Fruit fly (Drosophila melanogaster) whole organism, embryonic: ENCODE results near the gene Zir.

Experiments used
- B-H1 ChIP-seq: fragments of 200-800 bp; sonication (Bioruptor generic); IDR thresholded peaks from 3 replicates; pipeline ENCODE4 v1.3.6; 2022; ENCODE audit warnings: missing biosample characterization, missing genetic modification characterization
- Blimp-1 ChIP-seq: fragments of 200-800 bp; sonication (Bioruptor generic); optimal IDR thresholded peaks from 3 replicates; lab custom pipeline; 2018; ENCODE audit warnings: missing biosample characterization, missing genetic modification characterization, mild to moderate bottlenecking, moderate library complexity, missing genetic modification reagents
- BtbVII ChIP-seq: fragments of 200-800 bp; sonication (Bioruptor generic); optimal IDR thresholded peaks from 3 replicates; lab custom pipeline; 2017; ENCODE audit warnings: missing biosample characterization, mild to moderate bottlenecking, missing genetic modification characterization
- CG12104 ChIP-seq: fragments of 200-800 bp; sonication (Bioruptor generic); optimal IDR thresholded peaks from 3 replicates; lab custom pipeline; 2016; ENCODE audit warnings: missing biosample characterization, missing genetic modification characterization
- CG1233 ChIP-seq: fragments of 200-800 bp; sonication (Bioruptor generic); optimal IDR thresholded peaks from 4 replicates; lab custom pipeline; 2018; ENCODE audit warnings: missing biosample characterization, mild to moderate bottlenecking, missing genetic modification characterization
- CG13287 ChIP-seq: fragments of 200-800 bp; sonication (Bioruptor generic); IDR thresholded peaks from 2 replicates; pipeline ENCODE4 v1.3.6; 2022; ENCODE audit warnings: missing biosample characterization, missing genetic modification characterization; ENCODE audit not compliant: partially characterized antibody
- CG13624 ChIP-seq: fragments of 200-800 bp; sonication (Bioruptor generic); optimal IDR thresholded peaks from 2 replicates; lab custom pipeline; 2016; ENCODE audit warnings: missing biosample characterization, missing genetic modification characterization
- CG14965 ChIP-seq: fragments of 200-800 bp; sonication (Bioruptor generic); optimal IDR thresholded peaks from 2 replicates; lab custom pipeline; 2016; ENCODE audit warnings: missing biosample characterization, missing genetic modification characterization, borderline replicate concordance
- CG15073 ChIP-seq: fragments of 200-800 bp; sonication (Bioruptor generic); optimal IDR thresholded peaks from 2 replicates; lab custom pipeline; 2016; ENCODE audit warnings: missing biosample characterization, missing genetic modification characterization
- CG15479 ChIP-seq: fragments of 200-800 bp; sonication (Bioruptor generic); optimal IDR thresholded peaks from 3 replicates; lab custom pipeline; 2019; ENCODE audit warnings: missing biosample characterization, mild to moderate bottlenecking, missing genetic modification characterization, moderate library complexity
- CG15514 ChIP-seq: fragments of 200-800 bp; sonication (Bioruptor generic); optimal IDR thresholded peaks from 3 replicates; lab custom pipeline; 2017; ENCODE audit warnings: missing biosample characterization, missing genetic modification characterization, mild to moderate bottlenecking, moderate library complexity, missing genetic modification reagents
- CG2116 ChIP-seq: fragments of 200-800 bp; sonication (Bioruptor generic); optimal IDR thresholded peaks from 3 replicates; lab custom pipeline; 2018; ENCODE audit warnings: missing biosample characterization, mild to moderate bottlenecking, missing genetic modification characterization
- CG2889 ChIP-seq: fragments of 200-800 bp; sonication (Bioruptor generic); IDR thresholded peaks from 3 replicates; pipeline ENCODE4 v1.3.6; 2022; ENCODE audit warnings: missing biosample characterization, missing genetic modification characterization
- CG34224 ChIP-seq: fragments of 200-800 bp; sonication (Bioruptor generic); IDR thresholded peaks from 3 replicates; pipeline ENCODE4 v1.3.6; 2022; ENCODE audit warnings: missing biosample characterization, missing genetic modification characterization; ENCODE audit not compliant: partially characterized antibody
- CG4282 ChIP-seq: fragments of 200-800 bp; sonication (Bioruptor generic); optimal IDR thresholded peaks from 2 replicates; lab custom pipeline; 2016; ENCODE audit warnings: missing biosample characterization, missing genetic modification characterization
- CG6175 ChIP-seq: fragments of 200-800 bp; sonication (Bioruptor generic); IDR thresholded peaks from 3 replicates; pipeline ENCODE4 v1.3.6; 2022; ENCODE audit warnings: missing biosample characterization, missing genetic modification characterization
- CG7372 ChIP-seq: fragments of 200-800 bp; sonication (Bioruptor generic); IDR thresholded peaks from 2 replicates; pipeline ENCODE4 v1.3.6; 2022; ENCODE audit warnings: missing biosample characterization, missing genetic modification characterization
- CG7928 ChIP-seq: fragments of 200-800 bp; sonication (Bioruptor generic); optimal IDR thresholded peaks from 2 replicates; lab custom pipeline; 2017; ENCODE audit warnings: missing biosample characterization, mild to moderate bottlenecking, missing genetic modification characterization
- CG8089 ChIP-seq: fragments of 200-800 bp; sonication (Bioruptor generic); optimal IDR thresholded peaks from 3 replicates; lab custom pipeline; 2016; ENCODE audit warnings: missing biosample characterization, missing genetic modification characterization
- CG8944 ChIP-seq: fragments of 200-800 bp; sonication (Bioruptor generic); optimal IDR thresholded peaks from 3 replicates; lab custom pipeline; 2016; ENCODE audit warnings: missing biosample characterization, missing genetic modification characterization
- Chrac-16 ChIP-seq: fragments of 200-800 bp; sonication (Bioruptor generic); optimal IDR thresholded peaks from 3 replicates; lab custom pipeline; 2016; ENCODE audit warnings: missing biosample characterization, missing genetic modification characterization
- D19A ChIP-seq: fragments of 200-800 bp; optimal IDR thresholded peaks from 3 replicates; lab custom pipeline; 2019; ENCODE audit warnings: missing biosample characterization, mild to moderate bottlenecking, missing genetic modification characterization, moderate library complexity
- Deaf1 ChIP-seq: fragments of 200-800 bp; optimal IDR thresholded peaks from 3 replicates; lab custom pipeline; 2019; ENCODE audit warnings: missing biosample characterization, mild to moderate bottlenecking, missing genetic modification characterization, moderate library complexity
- Doc3 ChIP-seq: fragments of 200-800 bp; sonication (Bioruptor generic); IDR thresholded peaks from 3 replicates; pipeline ENCODE4 v1.3.6; 2022; ENCODE audit warnings: missing biosample characterization, missing genetic modification characterization; ENCODE audit not compliant: partially characterized antibody
- Gug ChIP-seq: fragments of 200-800 bp; sonication (Bioruptor generic); IDR thresholded peaks from 4 replicates; pipeline ENCODE4 v1.3.6; 2022; ENCODE audit warnings: missing biosample characterization, missing genetic modification characterization
- HLH3B ChIP-seq: fragments of 200-800 bp; sonication (Bioruptor generic); IDR thresholded peaks from 2 replicates; pipeline ENCODE4 v1.3.6; 2022; ENCODE audit warnings: missing biosample characterization, missing genetic modification characterization
- HLHmδ ChIP-seq: fragments of 200-800 bp; sonication (Bioruptor generic); optimal IDR thresholded peaks from 2 replicates; lab custom pipeline; 2018; ENCODE audit warnings: missing biosample characterization, mild to moderate bottlenecking, missing genetic modification characterization, moderate library complexity
- Hr39 ChIP-seq: fragments of >200 bp; optimal IDR thresholded peaks from 2 replicates; lab custom pipeline; 2017
- Meics ChIP-seq: fragments of 200-800 bp; sonication (Bioruptor generic); optimal IDR thresholded peaks from 2 replicates; lab custom pipeline; 2017; ENCODE audit warnings: missing biosample characterization, mild to moderate bottlenecking, missing genetic modification characterization
- Nf-YA ChIP-seq: fragments of 200-800 bp; sonication (Bioruptor generic); IDR thresholded peaks from 2 replicates; pipeline ENCODE4 v1.3.6; 2022; ENCODE audit warnings: missing biosample characterization, missing genetic modification characterization
- Nf-YB ChIP-seq: fragments of 200-800 bp; sonication (Bioruptor generic); optimal IDR thresholded peaks from 3 replicates; lab custom pipeline; 2019; ENCODE audit warnings: missing biosample characterization, mild to moderate bottlenecking, missing genetic modification characterization, moderate library complexity
- Poxn ChIP-seq: fragments of 200-800 bp; sonication (Bioruptor generic); IDR thresholded peaks from 2 replicates; pipeline ENCODE4 v1.3.6; 2022; ENCODE audit warnings: missing biosample characterization, missing genetic modification characterization
- Side ChIP-seq: fragments of 200-800 bp; sonication (Bioruptor generic); optimal IDR thresholded peaks from 2 replicates; lab custom pipeline; 2016; ENCODE audit warnings: missing biosample characterization, missing genetic modification characterization
- Sin3A ChIP-seq: fragments of >200 bp; optimal IDR thresholded peaks from 2 replicates; lab custom pipeline; 2018
- Sry-δ ChIP-seq: fragments of 200-800 bp; sonication (Bioruptor generic); optimal IDR thresholded peaks from 2 replicates; lab custom pipeline; 2016; ENCODE audit warnings: missing biosample characterization, missing genetic modification characterization
- Trl ChIP-seq, 3 experiments: fragments of >200 bp in 2 of 3; fragments of 200-800 bp in 1 of 3; sonication (Bioruptor generic) in 1 of 3; optimal IDR thresholded peaks; 2 replicates in 1 of 3; 3 replicates in 2 of 3; lab custom pipeline; 2016 to 2017; ENCODE audit warnings: missing biosample characterization in 1 of 3, missing genetic modification characterization in 1 of 3
- Xrp1 ChIP-seq: fragments of 200-800 bp; sonication (Bioruptor generic); IDR thresholded peaks from 2 replicates; pipeline ENCODE4 v1.3.6; 2022; ENCODE audit warnings: missing biosample characterization, missing genetic modification characterization
- ap ChIP-seq: fragments of 200-800 bp; sonication (Bioruptor generic); IDR thresholded peaks from 2 replicates; pipeline ENCODE4 v1.3.6; 2022; ENCODE audit warnings: missing biosample characterization, missing genetic modification characterization
- btn ChIP-seq: fragments of 200-800 bp; sonication (Bioruptor generic); optimal IDR thresholded peaks from 2 replicates; lab custom pipeline; 2016; ENCODE audit warnings: missing biosample characterization, missing genetic modification characterization
- da ChIP-seq: fragments of 200-800 bp; sonication (Bioruptor generic); optimal IDR thresholded peaks from 2 replicates; lab custom pipeline; 2016; ENCODE audit warnings: missing biosample characterization, missing genetic modification characterization
- dysf ChIP-seq: fragments of 200-800 bp; sonication (Bioruptor generic); IDR thresholded peaks from 3 replicates; pipeline ENCODE4 v1.3.6; 2022; ENCODE audit warnings: missing biosample characterization, missing genetic modification characterization
- gcm ChIP-seq: fragments of 200-800 bp; sonication (Bioruptor generic); optimal IDR thresholded peaks from 2 replicates; lab custom pipeline; 2019; ENCODE audit warnings: missing biosample characterization, mild to moderate bottlenecking, missing genetic modification characterization, moderate library complexity
- gsb-n ChIP-seq: fragments of 200-800 bp; sonication (Bioruptor generic); optimal IDR thresholded peaks from 3 replicates; lab custom pipeline; 2018; ENCODE audit warnings: missing biosample characterization, mild to moderate bottlenecking, missing genetic modification characterization
- lab ChIP-seq: fragments of 200-800 bp; sonication (Bioruptor generic); optimal IDR thresholded peaks from 3 replicates; lab custom pipeline; 2017; ENCODE audit warnings: missing biosample characterization, missing genetic modification characterization, mild to moderate bottlenecking, moderate library complexity, missing genetic modification reagents
- mam ChIP-seq: fragments of 200-800 bp; sonication (Bioruptor generic); optimal IDR thresholded peaks from 3 replicates; lab custom pipeline; 2016; ENCODE audit warnings: missing biosample characterization, missing genetic modification characterization
- nerfin-1 ChIP-seq: fragments of 200-800 bp; sonication (Bioruptor generic); optimal IDR thresholded peaks from 3 replicates; lab custom pipeline; 2019; ENCODE audit warnings: missing biosample characterization, mild to moderate bottlenecking, missing genetic modification characterization, moderate library complexity
- prd ChIP-seq, 3 experiments: fragments of >200 bp in 2 of 3; fragments of 200-800 bp in 1 of 3; sonication (Bioruptor generic) in 1 of 3; optimal IDR thresholded peaks in 2 of 3; IDR thresholded peaks in 1 of 3; 2 replicates in 2 of 3; 3 replicates in 1 of 3; pipeline versions ENCODE4 v1.3.6 to Lab custom; 2017 to 2022; ENCODE audit warnings: missing biosample characterization in 1 of 3, missing genetic modification characterization in 1 of 3
- pzg ChIP-seq: fragments of 200-800 bp; sonication (Bioruptor generic); optimal IDR thresholded peaks from 3 replicates; lab custom pipeline; 2018; ENCODE audit warnings: missing biosample characterization, mild to moderate bottlenecking, missing genetic modification characterization, moderate library complexity
- salm ChIP-seq: fragments of 200-800 bp; sonication (Bioruptor generic); optimal IDR thresholded peaks from 2 replicates; lab custom pipeline; 2018; ENCODE audit warnings: missing biosample characterization, mild to moderate bottlenecking, missing genetic modification characterization
- sr ChIP-seq: fragments of 200-800 bp; sonication (Bioruptor generic); IDR thresholded peaks from 3 replicates; pipeline ENCODE4 v1.3.6; 2022; ENCODE audit warnings: missing biosample characterization, missing genetic modification characterization
- toy ChIP-seq: fragments of 200-800 bp; sonication (Bioruptor generic); IDR thresholded peaks from 2 replicates; pipeline ENCODE4 v1.3.6; 2022; ENCODE audit warnings: missing biosample characterization, missing genetic modification characterization
- unpg ChIP-seq: fragments of 200-800 bp; sonication (Bioruptor generic); optimal IDR thresholded peaks from 3 replicates; lab custom pipeline; 2018; ENCODE audit warnings: missing biosample characterization, mild to moderate bottlenecking, missing genetic modification characterization, moderate library complexity

The Zir gene

DNA sequence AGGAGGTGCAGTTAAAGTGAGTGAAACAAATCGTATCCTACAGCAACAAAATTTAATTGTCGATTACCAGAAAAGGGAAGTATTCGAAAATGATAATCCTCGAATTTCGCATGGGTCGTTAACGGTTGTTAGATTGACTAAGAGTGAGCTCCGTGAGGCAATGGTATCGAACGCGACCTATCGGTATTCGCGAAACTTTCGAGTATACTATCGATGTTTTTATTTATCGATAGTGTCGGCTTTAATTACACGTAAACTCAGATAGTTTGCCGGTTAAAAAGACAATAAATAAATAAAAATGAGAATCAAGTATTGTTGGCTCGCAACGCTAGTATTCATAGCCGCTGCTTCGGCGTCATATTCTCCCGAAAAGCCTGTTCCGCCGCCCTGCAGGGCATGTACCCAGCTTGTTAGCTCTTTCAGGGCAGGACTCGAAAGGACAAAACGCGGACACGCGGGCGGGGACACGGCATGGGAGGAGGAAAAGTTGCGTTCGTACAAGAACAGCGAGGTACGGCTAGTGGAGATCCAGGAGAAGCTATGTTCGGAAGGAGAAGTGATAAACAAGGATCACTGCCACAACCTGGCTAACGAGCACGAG lies 7.7 kb downstream of the Zir start, which contains the start of gene Creld (continued):
- TF ChIP-seq Doc3 (GFP tag; lab: Robert Waterston, UW): peak; percentile 100
- TF ChIP-seq CG1233: no peak
- TF ChIP-seq HLH3B (GFP tag; lab: Robert Waterston, UW): no peak
- no peak for TF ChIP-seq btn (GFP tag; lab: Kevin White, UChicago)
- no peak for TF ChIP-seq CG4282 (GFP tag; lab: Kevin White, UChicago)
- TF ChIP-seq sr (GFP tag; lab: Robert Waterston, UW): no peak
- peak; percentile 52 for TF ChIP-seq CG13624 (GFP tag; lab: Kevin White, UChicago)
- TF ChIP-seq D19A (tag; lab: Kevin White, UChicago): no peak
- no peak for TF ChIP-seq salm (tag; lab: Kevin White, UChicago)
- no peak for TF ChIP-seq da (GFP tag; lab: Kevin White, UChicago)
- TF ChIP-seq Deaf1: no peak
- TF ChIP-seq CG2889: no peak
- no peak for TF ChIP-seq mam (GFP tag; lab: Kevin White, UChicago)
- TF ChIP-seq CG15514: peak; percentile 94
- no peak for TF ChIP-seq B-H1 (GFP tag; lab: Robert Waterston, UW)
- TF ChIP-seq ap (GFP tag; lab: Robert Waterston, UW): no peak
- no peak for TF ChIP-seq CG8944 (GFP tag; lab: Kevin White, UChicago)
- peak; percentile 82 for TF ChIP-seq CG2116 (GFP tag; lab: Kevin White, UChicago)
- no peak for TF ChIP-seq lab (GFP tag; lab: Kevin White, UChicago)
- no peak for TF ChIP-seq CG7928 (GFP tag; lab: Kevin White, UChicago)
- TF ChIP-seq CG7372 (GFP tag; lab: Robert Waterston, UW): no peak
- no peak for TF ChIP-seq CG8089
- TF ChIP-seq Sin3A (lab: Kevin White, UChicago): peak; percentile 60
- no peak for TF ChIP-seq CG15479
- TF ChIP-seq Xrp1 (GFP tag; lab: Robert Waterston, UW): no peak
- no peak for TF ChIP-seq Nf-YA
- no peak for TF ChIP-seq Meics
- no peak for TF ChIP-seq prd (optimal IDR thresholded peaks at IDR 0.05; lab: Kevin White, UChicago)
- no peak for TF ChIP-seq prd (GFP tag; IDR thresholded peaks at IDR 0.05; lab: Robert Waterston, UW)
- no peak for TF ChIP-seq Poxn
- TF ChIP-seq CG6175 (GFP tag; lab: Robert Waterston, UW): no peak
- no peak for TF ChIP-seq Trl (optimal IDR thresholded peaks at IDR 0.05; lab: Kevin White, UChicago)
- no peak for TF ChIP-seq Trl (GFP tag; optimal IDR thresholded peaks at IDR 0.05; lab: Kevin White, UChicago)
- TF ChIP-seq dysf (GFP tag; lab: Robert Waterston, UW): no peak
- no peak for TF ChIP-seq gcm (GFP tag; lab: Kevin White, UChicago)

DNA sequence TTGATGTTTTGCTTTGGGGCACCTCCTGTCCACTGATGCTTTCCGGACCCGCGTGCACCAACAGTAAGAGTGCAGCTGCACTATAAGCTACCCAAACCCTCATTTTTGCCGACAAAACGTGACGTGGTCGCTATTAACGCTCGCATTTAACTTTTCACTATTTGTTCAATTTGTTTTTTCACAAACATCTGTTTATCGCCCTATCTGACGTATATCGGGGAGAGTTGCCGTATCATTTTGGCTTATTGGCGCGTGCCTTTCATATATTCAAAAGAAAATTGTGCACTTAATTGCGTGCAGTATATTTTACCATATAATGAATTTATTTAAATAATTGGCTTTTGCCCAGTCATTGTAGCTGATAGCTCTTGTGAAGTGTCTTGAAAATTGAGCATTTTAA lies 12.0 kb downstream of the Zir start, which contains the start of the genes Nhe1 and Sam-S:
Nhe1 (minus strand) TSS at position 193 of the 400 bp plus-strand sequence.
Sam-S (plus strand) TSS at position 364 of the 400 bp plus-strand sequence.
- peak; percentile 54 for TF ChIP-seq CG13287
- no peak for TF ChIP-seq CG34224 (GFP tag; lab: Robert Waterston, UW)
- TF ChIP-seq HLH3B (GFP tag; lab: Robert Waterston, UW): no peak
- no peak for TF ChIP-seq Blimp-1 (GFP tag; lab: Kevin White, UChicago)
- TF ChIP-seq pzg (GFP tag; lab: Kevin White, UChicago): peak; percentile 40
- TF ChIP-seq Nf-YB (GFP tag; lab: Kevin White, UChicago): no peak
- TF ChIP-seq CG14965 (GFP tag; lab: Kevin White, UChicago): no peak
- TF ChIP-seq nerfin-1 (tag; lab: Kevin White, UChicago): no peak
- TF ChIP-seq BtbVII (GFP tag; lab: Kevin White, UChicago): no peak
- TF ChIP-seq unpg (GFP tag; lab: Kevin White, UChicago): no peak
- TF ChIP-seq CG12104: no peak
- no peak for TF ChIP-seq Gug (GFP tag; lab: Robert Waterston, UW)
- no peak for TF ChIP-seq Chrac-16 (GFP tag; lab: Kevin White, UChicago)
- TF ChIP-seq toy: no peak
- peak; percentile 22 for TF ChIP-seq Sry-δ (GFP tag; lab: Kevin White, UChicago)
- no peak for TF ChIP-seq CG15073 (GFP tag; lab: Kevin White, UChicago)
- TF ChIP-seq Side: no peak
- no peak for TF ChIP-seq Hr39 (lab: Kevin White, UChicago)
- TF ChIP-seq gsb-n (tag; lab: Kevin White, UChicago): no peak
- no peak for TF ChIP-seq CG7372 (GFP tag; lab: Robert Waterston, UW)
- TF ChIP-seq HLHmδ (GFP tag; lab: Kevin White, UChicago): no peak
